Worm (Caenorhabditis elegans) whole organism, L4 larva: ENCODE data around the gene irld-55.

Source experiments
- D1046.2 ChIP-seq: fragments of 200-800 bp; sonication (Bioruptor generic); IDR thresholded peaks from 2 replicates; pipeline ENCODE4 v1.3.6; 2022; ENCODE audit warnings: missing genetic modification characterization, missing compliant biosample characterization
- F37D6.2 ChIP-seq: sonication (generic microtip); optimal IDR thresholded peaks from 2 replicates; lab custom pipeline; 2016; ENCODE audit warnings: mild to moderate bottlenecking, missing genetic modification characterization, missing compliant biosample characterization
- F49E8.2 ChIP-seq: sonication (generic microtip); optimal IDR thresholded peaks from 2 replicates; lab custom pipeline; 2016; ENCODE audit warnings: missing compliant biosample characterization, mild to moderate bottlenecking, missing genetic modification characterization, borderline replicate concordance
- R02D3.7 ChIP-seq: fragments of 150-350 bp; sonication (generic microtip); optimal IDR thresholded peaks from 3 replicates; lab custom pipeline; 2014; ENCODE audit warnings: missing biosample characterization, missing genetic modification characterization
- Y105C5A.15 ChIP-seq: fragments of 200-800 bp; sonication (Bioruptor generic); IDR thresholded peaks from 2 replicates; pipeline ENCODE4 v1.3.6; 2022; ENCODE audit warnings: missing genetic modification characterization, missing compliant biosample characterization
- Y48G9A.11 ChIP-seq: fragments of 200-800 bp; sonication (Bioruptor generic); IDR thresholded peaks from 2 replicates; pipeline ENCODE4 v1.3.6; 2022; ENCODE audit warnings: missing genetic modification reagents, missing genetic modification characterization, missing compliant biosample characterization
- aha-1 ChIP-seq: fragments of 150-350 bp; peaks from one replicate; lab custom pipeline; 2014; ENCODE audit warnings: missing biosample characterization, missing genetic modification characterization
- arid-1 ChIP-seq: fragments of 200-800 bp; sonication (Bioruptor generic); conservative IDR thresholded peaks from 2 replicates; pipeline ENCODE4 v1.3.6; 2022; ENCODE audit warnings: missing genetic modification reagents, missing genetic modification characterization, missing compliant biosample characterization
- attf-4 ChIP-seq: sonication (generic microtip); optimal IDR thresholded peaks from 3 replicates; lab custom pipeline; 2017; ENCODE audit warnings: missing biosample characterization, missing genetic modification characterization
- ceh-20 ChIP-seq: fragments of 200-800 bp; sonication (Bioruptor generic); IDR thresholded peaks from 2 replicates; pipeline ENCODE4 v1.3.6; 2022; ENCODE audit warnings: missing genetic modification reagents, missing genetic modification characterization, missing compliant biosample characterization
- ceh-32 ChIP-seq: sonication (generic microtip); optimal IDR thresholded peaks from 2 replicates; lab custom pipeline; 2016; ENCODE audit warnings: mild to moderate bottlenecking, missing genetic modification characterization, missing compliant biosample characterization; ENCODE audit not compliant: poor library complexity
- ceh-44 ChIP-seq: fragments of 200-800 bp; sonication (Bioruptor generic); IDR thresholded peaks from 2 replicates; pipeline ENCODE4 v1.3.6; 2022; ENCODE audit warnings: missing genetic modification reagents, missing genetic modification characterization, missing compliant biosample characterization
- ceh-62 ChIP-seq: sonication (generic microtip); optimal IDR thresholded peaks from 2 replicates; lab custom pipeline; 2017; ENCODE audit warnings: missing biosample characterization, missing genetic modification characterization
- ceh-82 ChIP-seq: sonication (generic microtip); optimal IDR thresholded peaks from 2 replicates; lab custom pipeline; 2017; ENCODE audit warnings: missing biosample characterization, missing genetic modification characterization
- ctbp-1 ChIP-seq: fragments of 200-800 bp; sonication (Bioruptor generic); IDR thresholded peaks from 2 replicates; pipeline ENCODE4 v1.3.6; 2022; ENCODE audit warnings: missing genetic modification reagents, missing genetic modification characterization, missing compliant biosample characterization
- daf-19 ChIP-seq: fragments of 200-800 bp; sonication (Bioruptor generic); conservative IDR thresholded peaks from 2 replicates; pipeline ENCODE4 v1.3.6; 2022; ENCODE audit warnings: missing genetic modification characterization, missing compliant biosample characterization
- daf-8 ChIP-seq: fragments of 200-800 bp; sonication (Bioruptor generic); IDR thresholded peaks from 2 replicates; pipeline ENCODE4 v1.3.6; 2022; ENCODE audit warnings: missing genetic modification characterization, missing compliant biosample characterization
- duxl-1 ChIP-seq: sonication (generic microtip); optimal IDR thresholded peaks from 2 replicates; lab custom pipeline; 2016; ENCODE audit warnings: mild to moderate bottlenecking, missing genetic modification characterization, moderate library complexity, missing compliant biosample characterization; ENCODE audit not compliant: poor library complexity
- dve-1 ChIP-seq: sonication (generic microtip); optimal IDR thresholded peaks from 2 replicates; lab custom pipeline; 2017; ENCODE audit warnings: antibody characterized with exemption, mild to moderate bottlenecking, missing genetic modification characterization, missing compliant biosample characterization; ENCODE audit not compliant: insufficient read depth
- egl-27 ChIP-seq: sonication (generic microtip); optimal IDR thresholded peaks from 3 replicates; lab custom pipeline; 2017; ENCODE audit warnings: missing biosample characterization, missing genetic modification reagents, missing genetic modification characterization
- egl-43 ChIP-seq: fragments of 200-800 bp; sonication (Bioruptor generic); IDR thresholded peaks from 2 replicates; pipeline ENCODE4 v1.3.6; 2022; ENCODE audit warnings: missing genetic modification reagents, missing genetic modification characterization, missing compliant biosample characterization
- hif-1 ChIP-seq, 2 experiments: sonication (generic microtip); optimal IDR thresholded peaks; 2 replicates each; lab custom pipeline; 2016 to 2017; ENCODE audit warnings: missing compliant biosample characterization in 2 of 2, missing genetic modification characterization in 2 of 2, missing genetic modification reagents in 2 of 2, missing genotype in 2 of 2, mild to moderate bottlenecking in 1 of 2
- hlh-30 ChIP-seq: sonication (generic microtip); optimal IDR thresholded peaks from 2 replicates; lab custom pipeline; 2017; ENCODE audit warnings: antibody characterized with exemption, mild to moderate bottlenecking, missing genetic modification characterization, missing compliant biosample characterization; ENCODE audit not compliant: insufficient read depth
- lim-7 ChIP-seq: fragments of 200-800 bp; sonication (Bioruptor generic); IDR thresholded peaks from 2 replicates; pipeline ENCODE4 v1.3.6; 2022; ENCODE audit warnings: missing genetic modification characterization, missing compliant biosample characterization
- lin-15B ChIP-seq: fragments of 150-350 bp; sonication (generic microtip); optimal IDR thresholded peaks from 3 replicates; lab custom pipeline; 2014; ENCODE audit warnings: missing biosample characterization, missing genetic modification characterization
- lin-29 ChIP-seq: fragments of 200-800 bp; sonication (Bioruptor generic); IDR thresholded peaks from 2 replicates; pipeline ENCODE4 v1.3.6; 2022; ENCODE audit warnings: missing genetic modification reagents, missing genetic modification characterization, missing compliant biosample characterization
- lin-39 ChIP-seq: fragments of 150-350 bp; optimal IDR thresholded peaks from 2 replicates; lab custom pipeline; 2014; ENCODE audit warnings: missing biosample characterization, missing genetic modification reagents, missing genetic modification characterization
- lsy-2 ChIP-seq, 2 experiments: fragments of 150-350 bp in 1 of 2; sonication (generic microtip) in 1 of 2; optimal IDR thresholded peaks; 2 replicates each; lab custom pipeline; 2014 to 2017; ENCODE audit warnings: missing biosample characterization in 2 of 2, missing genetic modification characterization in 2 of 2
- mep-1 ChIP-seq: fragments of 150-350 bp; sonication (generic microtip); optimal IDR thresholded peaks from 3 replicates; lab custom pipeline; 2014; ENCODE audit warnings: missing biosample characterization, missing genetic modification characterization
- nhr-10 ChIP-seq: fragments of 150-350 bp; optimal IDR thresholded peaks from 2 replicates; lab custom pipeline; 2014; ENCODE audit warnings: missing biosample characterization, missing genetic modification characterization
- nhr-11 ChIP-seq: fragments of 150-350 bp; optimal IDR thresholded peaks from 2 replicates; lab custom pipeline; 2014; ENCODE audit warnings: missing biosample characterization, missing genetic modification characterization
- nhr-111 ChIP-seq: fragments of 200-800 bp; sonication (Bioruptor generic); optimal IDR thresholded peaks from 2 replicates; lab custom pipeline; 2018; ENCODE audit warnings: mild to moderate bottlenecking, missing genetic modification characterization, missing compliant biosample characterization
- nhr-28 ChIP-seq: fragments of 150-350 bp; optimal IDR thresholded peaks from 2 replicates; lab custom pipeline; 2014; ENCODE audit warnings: missing biosample characterization, missing genetic modification characterization
- nhr-42 ChIP-seq: fragments of 200-800 bp; sonication (Bioruptor generic); IDR thresholded peaks from 2 replicates; pipeline ENCODE4 v1.3.6; 2022; ENCODE audit warnings: missing genetic modification characterization, missing compliant biosample characterization
- nhr-6 ChIP-seq: fragments of 150-350 bp; optimal IDR thresholded peaks from 2 replicates; lab custom pipeline; 2014; ENCODE audit warnings: missing biosample characterization, missing genetic modification characterization
- pqm-1 ChIP-seq: sonication (generic microtip); optimal IDR thresholded peaks from 2 replicates; lab custom pipeline; 2017; ENCODE audit warnings: missing biosample characterization, missing genetic modification characterization
- sdz-12 ChIP-seq: fragments of 200-800 bp; sonication (Bioruptor generic); optimal IDR thresholded peaks from 2 replicates; lab custom pipeline; 2018; ENCODE audit warnings: mild to moderate bottlenecking, missing genetic modification characterization, missing compliant biosample characterization
- skn-1 ChIP-seq: fragments of 150-350 bp; optimal IDR thresholded peaks from 2 replicates; lab custom pipeline; 2014; ENCODE audit warnings: missing biosample characterization, missing genetic modification characterization
- snpc-1.2 ChIP-seq: fragments of 200-800 bp; sonication (Bioruptor generic); IDR thresholded peaks from 2 replicates; pipeline ENCODE4 v1.3.6; 2022; ENCODE audit warnings: missing genetic modification reagents, missing genetic modification characterization, missing compliant biosample characterization
- snpc-4 ChIP-seq: fragments of 150-350 bp; optimal IDR thresholded peaks from 2 replicates; lab custom pipeline; 2014; ENCODE audit warnings: missing biosample characterization, missing genetic modification characterization
- spr-3 ChIP-seq: fragments of 200-800 bp; sonication (Bioruptor generic); optimal IDR thresholded peaks from 2 replicates; lab custom pipeline; 2018; ENCODE audit warnings: mild to moderate bottlenecking, missing genetic modification characterization, missing compliant biosample characterization
- tra-1 ChIP-seq: fragments of 200-800 bp; sonication (Bioruptor generic); IDR thresholded peaks from 2 replicates; pipeline ENCODE4 v1.3.6; 2022; ENCODE audit warnings: missing genetic modification reagents, missing genetic modification characterization, missing compliant biosample characterization
- unc-130 ChIP-seq: sonication (generic microtip); optimal IDR thresholded peaks from 2 replicates; lab custom pipeline; 2016; ENCODE audit warnings: missing genetic modification reagents, missing genetic modification characterization, missing compliant biosample characterization
- unc-62 ChIP-seq, 3 experiments: fragments of 150-350 bp in 1 of 3; sonication (generic microtip); optimal IDR thresholded peaks in 2 of 3; peaks in 1 of 3; 1 replicate in 1 of 3; 2 replicates in 2 of 3; lab custom pipeline; 2014 to 2017; ENCODE audit warnings: missing biosample characterization in 3 of 3, missing genetic modification characterization in 3 of 3, missing genetic modification reagents in 3 of 3, missing genotype in 1 of 3
- zag-1 ChIP-seq: fragments of 150-350 bp; optimal IDR thresholded peaks from 2 replicates; lab custom pipeline; 2014; ENCODE audit warnings: missing biosample characterization, missing genetic modification characterization

Gene irld-55

DNA sequence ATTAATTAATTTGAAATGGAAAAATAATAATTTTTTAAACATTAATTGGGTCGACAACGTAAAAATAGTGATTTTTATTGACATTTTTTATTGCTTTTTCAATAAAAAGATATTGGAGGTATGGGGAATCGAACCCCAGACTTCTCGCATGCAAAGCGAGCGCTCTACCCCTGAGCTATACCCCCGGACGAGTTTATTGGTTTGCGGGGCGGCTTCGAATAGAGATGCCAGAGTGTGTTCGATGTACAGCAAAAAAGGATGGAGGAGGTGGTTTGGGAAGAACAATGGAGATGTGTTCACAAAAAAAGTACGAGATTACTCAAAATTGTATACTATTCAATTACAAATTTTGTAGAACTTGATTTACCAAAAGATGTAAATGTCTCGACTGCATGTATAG is 6.3 kb upstream of the irld-55 start (continued):
- no peak for TF ChIP-seq skn-1 (tag; lab: Kevin White, UChicago)
- TF ChIP-seq mep-1 (tag; lab: Kevin White, UChicago) = no peak
- no peak for TF ChIP-seq nhr-6 (tag; lab: Kevin White, UChicago)
- no peak for TF ChIP-seq egl-43 (GFP tag; lab: Robert Waterston, UW)
- no peak for TF ChIP-seq D1046.2
- TF ChIP-seq duxl-1 (tag; lab: Kevin White, UChicago) = no peak
- TF ChIP-seq tra-1 (GFP tag; lab: Robert Waterston, UW) = no peak

DNA sequence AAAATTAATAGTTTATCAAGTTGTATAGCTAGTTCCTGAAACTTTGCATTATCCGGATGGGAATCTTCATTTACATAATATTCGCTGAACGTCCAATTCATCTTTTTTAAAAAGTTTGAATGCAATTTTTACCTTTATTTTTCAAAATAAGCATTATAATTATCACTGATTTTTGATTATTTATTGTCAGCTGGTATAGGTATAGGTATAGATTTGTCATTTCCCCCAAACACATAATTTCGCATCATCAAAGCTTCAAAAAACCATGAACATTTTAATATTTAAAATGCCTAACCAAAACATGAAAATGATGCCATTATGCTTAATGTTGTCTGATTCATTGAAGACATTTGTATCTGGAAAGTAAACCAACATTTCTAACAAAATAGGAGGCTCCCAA is 4.2 kb upstream of the irld-55 start, which contains the start of gene srw-63:
Gene srw-63 (minus strand): TSS at position 101 of the 400 bp plus-strand sequence.
- no peak for TF ChIP-seq ceh-44
- TF ChIP-seq aha-1 (tag; lab: Kevin White, UChicago) = peak; percentile 22
- TF ChIP-seq, all 104 proteins: peak for 1

DNA sequence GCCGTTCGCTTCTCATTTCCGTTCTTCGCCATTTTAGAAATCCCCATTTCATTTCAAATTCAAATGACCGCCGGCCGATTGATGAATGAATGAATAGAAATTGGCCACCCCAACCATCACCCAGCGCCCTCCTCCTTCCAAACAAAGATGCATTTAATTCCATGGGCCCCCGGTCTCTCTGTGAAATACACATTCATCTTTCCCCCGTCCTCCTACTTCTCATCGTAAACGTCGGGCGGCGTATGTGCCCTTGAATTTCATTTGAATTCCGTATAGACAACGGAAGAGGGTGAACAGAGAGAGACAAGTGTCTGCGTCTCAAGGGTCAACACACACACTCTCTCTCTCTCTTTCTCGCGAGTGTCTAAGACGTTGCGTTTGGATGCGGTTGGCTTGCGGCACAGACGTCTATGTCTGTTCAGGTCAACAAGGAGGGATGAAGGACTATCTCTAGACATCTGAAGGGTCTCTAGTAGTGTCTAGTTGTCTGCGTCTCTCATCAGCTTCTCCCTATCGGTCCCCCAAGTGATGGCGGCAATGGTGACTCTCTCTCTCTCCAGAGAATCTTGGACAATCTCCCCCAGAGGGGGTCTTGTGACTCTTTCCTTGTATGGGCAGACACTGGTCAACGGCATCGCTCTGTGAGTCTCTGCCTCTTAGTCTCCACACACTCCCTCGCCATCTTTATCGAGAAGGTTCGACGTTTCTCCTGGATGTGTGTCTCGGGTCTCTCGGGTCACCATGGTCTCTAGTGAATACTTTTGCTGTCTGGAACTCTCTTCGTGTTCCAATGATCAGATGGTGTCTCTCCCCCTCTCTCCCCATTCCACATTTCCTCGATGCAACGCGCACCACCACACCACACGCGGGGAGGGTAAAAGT is 12.9 kb downstream of the irld-55 start:
- no peak for TF ChIP-seq ceh-44
- peak; percentile 49 for TF ChIP-seq nhr-28
- no peak for TF ChIP-seq attf-4 (tag; lab: Kevin White, UChicago)
- TF ChIP-seq lin-39 (tag; lab: Kevin White, UChicago) = no peak
- TF ChIP-seq daf-19 (GFP tag; lab: Robert Waterston, UW) = peak; percentile 73; the same call in 1 of the 2 replicates
- TF ChIP-seq arid-1 = no peak; the same call in 1 of the 2 replicates
- no peak for TF ChIP-seq snpc-4 (tag; lab: Kevin White, UChicago)
- TF ChIP-seq lsy-2 (tag; optimal IDR thresholded peaks at IDR 0.05; lab: Kevin White, UChicago) = peak; percentile 28 to 75
- no peak for TF ChIP-seq zag-1 (tag; lab: Kevin White, UChicago)
- peak; percentile 75; the same call in 1 of the 2 replicates for TF ChIP-seq Y105C5A.15 (GFP tag; lab: Robert Waterston, UW)
- TF ChIP-seq F37D6.2 = peak; percentile 84
- peak; percentile 73 for TF ChIP-seq dve-1 (tag; lab: Kevin White, UChicago)
- TF ChIP-seq ctbp-1 (GFP tag; lab: Robert Waterston, UW) = peak; percentile 90
- peak; percentile 92 for TF ChIP-seq hlh-30
- TF ChIP-seq nhr-6 (tag; lab: Kevin White, UChicago) = peak; percentile 23
- TF ChIP-seq daf-8 (GFP tag; lab: Robert Waterston, UW) = no peak
- TF ChIP-seq R02D3.7 (tag; lab: Kevin White, UChicago) = no peak
- no peak for TF ChIP-seq sdz-12
- no peak for TF ChIP-seq ceh-62 (tag; lab: Kevin White, UChicago)
- TF ChIP-seq spr-3 (GFP tag; lab: Kevin White, UChicago) = no peak
- TF ChIP-seq egl-27 (tag; lab: Kevin White, UChicago) = no peak
- TF ChIP-seq F49E8.2 (tag; lab: Kevin White, UChicago) = no peak
- no peak for TF ChIP-seq Y48G9A.11 (GFP tag; lab: Robert Waterston, UW)
- no peak for TF ChIP-seq pqm-1 (tag; lab: Kevin White, UChicago)
- peak; percentile 25 to 58 for TF ChIP-seq hif-1 (tag; optimal IDR thresholded peaks at IDR 0.05; lab: Kevin White, UChicago)
- peak; percentile 49 for TF ChIP-seq nhr-11 (tag; lab: Kevin White, UChicago)
- TF ChIP-seq nhr-111 (GFP tag; lab: Kevin White, UChicago) = no peak
- no peak for TF ChIP-seq ceh-82
- TF ChIP-seq unc-62 (GFP tag; optimal IDR thresholded peaks at IDR 0.05 in 1 of 2; lab: Kevin White, UChicago) = peak in 1 of 2 experiments; percentile 98
- no peak for TF ChIP-seq unc-62 (tag; optimal IDR thresholded peaks at IDR 0.05; lab: Kevin White, UChicago)
- TF ChIP-seq lin-15B (tag; lab: Kevin White, UChicago) = no peak
- no peak for TF ChIP-seq lim-7 (GFP tag; lab: Robert Waterston, UW)
- peak; percentile 84 for TF ChIP-seq ceh-20
- peak; percentile 60 for TF ChIP-seq snpc-1.2 (GFP tag; lab: Robert Waterston, UW)
- no peak for TF ChIP-seq nhr-10
- TF ChIP-seq nhr-42 (GFP tag; lab: Robert Waterston, UW) = no peak; the same call in none of the 2 replicates
- no peak for TF ChIP-seq ceh-32 (tag; lab: Kevin White, UChicago)
- peak; percentile 60; the same call in 1 of the 2 replicates for TF ChIP-seq lin-29 (GFP tag; lab: Robert Waterston, UW)
- no peak for TF ChIP-seq unc-130 (GFP tag; lab: Kevin White, UChicago)
